Worm (Caenorhabditis elegans): Measurements from ENCODE around the gene hint-3.

hint-3 gene

DNA sequence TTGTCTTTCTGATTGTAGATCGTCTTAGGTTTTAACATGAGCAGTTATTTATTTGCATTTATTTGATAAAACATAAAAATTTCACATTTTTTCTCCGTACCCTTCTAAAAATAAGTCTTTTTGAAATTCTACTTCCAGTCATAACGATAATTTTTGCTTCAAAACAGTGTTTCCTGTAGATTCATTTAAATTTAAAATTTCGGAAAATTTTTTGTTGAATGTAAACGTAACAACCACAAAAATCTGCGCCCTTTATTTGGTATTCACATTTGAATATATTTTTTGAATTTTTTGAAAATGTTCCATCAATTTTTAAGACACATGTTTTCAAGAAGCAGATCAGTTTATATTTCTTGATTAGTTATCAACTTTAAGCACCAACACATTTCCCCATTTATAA is 14.9 kb upstream of the hint-3 start:
- TF ChIP-seq aha-1 (tag) (peak; percentile 92), R02D3.7 (tag; optimal IDR thresholded peaks at IDR 0.05) (no peak)

DNA sequence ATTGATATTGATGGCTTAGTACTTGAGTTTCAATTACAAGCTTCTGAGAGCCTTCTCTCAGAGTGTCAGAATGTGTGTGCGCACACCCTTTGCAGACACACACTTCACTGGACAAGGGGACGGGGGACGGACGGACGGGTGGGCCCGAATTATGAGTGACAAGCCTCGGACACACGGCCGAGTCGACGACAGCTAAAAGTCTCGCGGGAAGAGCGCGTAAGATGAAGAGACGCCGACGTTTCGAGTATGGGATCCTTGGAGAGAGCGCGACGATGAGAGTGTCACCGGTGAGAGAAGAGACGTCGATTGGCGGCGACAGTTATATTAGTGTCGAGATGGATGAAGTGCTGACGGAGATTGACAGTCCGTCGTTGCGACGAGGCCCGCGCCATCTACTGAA is 14.4 kb upstream of the hint-3 start:
- no peak for TF ChIP-seq arid-1 (GFP tag; conservative IDR thresholded peaks at IDR 0.05)
- TF ChIP-seq lsy-2 (tag; optimal IDR thresholded peaks at IDR 0.05), result no peak
- TF ChIP-seq nhr-42 (GFP tag; IDR thresholded peaks at IDR 0.05), result no peak
- no peak for TF ChIP-seq aha-1 (tag)
- TF ChIP-seq daf-16 (GFP tag; optimal IDR thresholded peaks at IDR 0.05), result no peak
- no peak for TF ChIP-seq daf-16 (tag; optimal IDR thresholded peaks at IDR 0.05)
- no peak for TF ChIP-seq D1046.2 (GFP tag; IDR thresholded peaks at IDR 0.05)
- no peak for TF ChIP-seq spr-1 (tag; optimal IDR thresholded peaks at IDR 0.05)
- TF ChIP-seq tra-1 (GFP tag; IDR thresholded peaks at IDR 0.05), result 0 out of 2 replicates have a peak, but pooled peaks have one; percentile 59
- TF ChIP-seq ceh-20 (GFP tag; IDR thresholded peaks at IDR 0.05), result 0 out of 2 replicates have a peak, but pooled peaks have one; percentile 26
- no peak for TF ChIP-seq ceh-82 (tag; optimal IDR thresholded peaks at IDR 0.05)
- no peak for TF ChIP-seq F44E2.7 (GFP tag; IDR thresholded peaks at IDR 0.05)
- no peak for TF ChIP-seq mdt-29 (GFP tag; IDR thresholded peaks at IDR 0.05)
- peak; percentile 63 for TF ChIP-seq dmd-6 (GFP tag; IDR thresholded peaks at IDR 0.05)
- peak; percentile 73 for TF ChIP-seq set-16 (GFP tag; IDR thresholded peaks at IDR 0.05)
- no peak for TF ChIP-seq hif-1 (tag; optimal IDR thresholded peaks at IDR 0.05)
- no peak for TF ChIP-seq cey-2 (tag; optimal IDR thresholded peaks at IDR 0.05; ENCODE audit: borderline replicate concordance, insufficient read depth)
- no peak for TF ChIP-seq fos-1 (tag; optimal IDR thresholded peaks at IDR 0.05)
- no peak for TF ChIP-seq pha-4 (GFP tag; IDR thresholded peaks at IDR 0.05)
- TF ChIP-seq pha-4 (tag; optimal IDR thresholded peaks at IDR 0.05), result no peak
- peak; percentile 12 for TF ChIP-seq hlh-11 (tag; optimal IDR thresholded peaks at IDR 0.05)
- no peak for TF ChIP-seq nhr-28 (tag; optimal IDR thresholded peaks at IDR 0.05)
- peak; percentile 29 for TF ChIP-seq mxl-3 (GFP tag; optimal IDR thresholded peaks at IDR 0.05)
- TF ChIP-seq vab-7 (GFP tag; IDR thresholded peaks at IDR 0.05), result 0 out of 2 replicates have a peak, but pooled peaks have one; percentile 5
- no peak for TF ChIP-seq nhr-11 (tag; optimal IDR thresholded peaks at IDR 0.05)
- TF ChIP-seq nhr-10 (tag; optimal IDR thresholded peaks at IDR 0.05), result no peak
- TF ChIP-seq hmg-1.1 (GFP tag; IDR thresholded peaks at IDR 0.05), result 0 out of 2 replicates have a peak, but pooled peaks have one; percentile 16
- no peak for TF ChIP-seq ama-1 (optimal IDR thresholded peaks at IDR 0.05)
- TF ChIP-seq snpc-1.2 (GFP tag; IDR thresholded peaks at IDR 0.05), result no peak
- TF ChIP-seq unc-62 (GFP tag; optimal IDR thresholded peaks at IDR 0.05 in 1 of 2), result peak in 1 of 2 experiments; percentile 93
- TF ChIP-seq unc-62 (tag; optimal IDR thresholded peaks at IDR 0.05), result no peak
- TF ChIP-seq snpc-4 (tag; optimal IDR thresholded peaks at IDR 0.05), result no peak
- no peak for TF ChIP-seq lir-3 (tag; optimal IDR thresholded peaks at IDR 0.05)
- TF ChIP-seq Y105C5A.15 (GFP tag; IDR thresholded peaks at IDR 0.05), result no peak
- no peak for TF ChIP-seq rbr-2 (tag; optimal IDR thresholded peaks at IDR 0.05)
- TF ChIP-seq ceh-32 (tag; optimal IDR thresholded peaks at IDR 0.05; ENCODE audit: poor library complexity), result no peak
- TF ChIP-seq zfp-2 (tag; optimal IDR thresholded peaks at IDR 0.05), result no peak
- TF ChIP-seq ZK546.5 (tag; optimal IDR thresholded peaks at IDR 0.05), result no peak
- no peak for TF ChIP-seq ztf-11 (tag; optimal IDR thresholded peaks at IDR 0.05)
- TF ChIP-seq daf-19 (GFP tag; conservative IDR thresholded peaks at IDR 0.05), result no peak
- no peak for TF ChIP-seq mdl-1 (tag; optimal IDR thresholded peaks at IDR 0.05)
- no peak for TF ChIP-seq ztf-7 (tag; optimal IDR thresholded peaks at IDR 0.05)
- TF ChIP-seq lin-13 (GFP tag; optimal IDR thresholded peaks at IDR 0.05), result no peak
- TF ChIP-seq T26A8.4 (GFP tag; IDR thresholded peaks at IDR 0.05), result no peak
- TF ChIP-seq ctbp-1 (GFP tag; IDR thresholded peaks at IDR 0.05), result 0 out of 2 replicates have a peak, but pooled peaks have one; percentile 17
- TF ChIP-seq zip-11 (GFP tag; IDR thresholded peaks at IDR 0.05), result no peak
- no peak for TF ChIP-seq attf-4 (tag; optimal IDR thresholded peaks at IDR 0.05)
- no peak for TF ChIP-seq ces-1 (GFP tag; optimal IDR thresholded peaks at IDR 0.05)
- no peak for TF ChIP-seq Y75B8A.6 (GFP tag; IDR thresholded peaks at IDR 0.05)
- TF ChIP-seq saeg-2 (GFP tag; IDR thresholded peaks at IDR 0.05), result no peak
- no peak for TF ChIP-seq zag-1 (tag; optimal IDR thresholded peaks at IDR 0.05)
